Fruit fly (Drosophila melanogaster) whole organism, embryonic: ENCODE data around the gene Prosalpha6T.

Experiments
- Asciz ChIP-seq: fragments of 200-800 bp; sonication (Bioruptor generic); optimal IDR thresholded peaks from 2 replicates; lab custom pipeline; 2017; ENCODE audit warnings: missing biosample characterization, mild to moderate bottlenecking, missing genetic modification characterization, missing genetic modification reagents
- Bgb ChIP-seq: fragments of 200-800 bp; sonication (Bioruptor generic); IDR thresholded peaks from 2 replicates; pipeline ENCODE4 v1.3.6; 2022; ENCODE audit warnings: missing biosample characterization, missing genetic modification characterization; ENCODE audit not compliant: partially characterized antibody
- CG10267 ChIP-seq: fragments of 200-800 bp; sonication (Bioruptor generic); optimal IDR thresholded peaks from 2 replicates; lab custom pipeline; 2018; ENCODE audit warnings: missing biosample characterization, mild to moderate bottlenecking, missing genetic modification characterization, moderate library complexity
- CG11695 ChIP-seq: fragments of 200-800 bp; sonication (Bioruptor generic); IDR thresholded peaks from 3 replicates; pipeline ENCODE4 v1.3.6; 2022; ENCODE audit warnings: missing biosample characterization, missing genetic modification characterization
- CG13624 ChIP-seq: fragments of 200-800 bp; sonication (Bioruptor generic); optimal IDR thresholded peaks from 2 replicates; lab custom pipeline; 2016; ENCODE audit warnings: missing biosample characterization, missing genetic modification characterization
- CG14860 ChIP-seq: fragments of 200-800 bp; sonication (Bioruptor generic); IDR thresholded peaks from 3 replicates; pipeline ENCODE4 v1.3.6; 2022; ENCODE audit warnings: missing biosample characterization, missing genetic modification characterization; ENCODE audit not compliant: partially characterized antibody
- CG17361 ChIP-seq: fragments of 200-800 bp; sonication (Bioruptor generic); IDR thresholded peaks from 3 replicates; pipeline ENCODE4 v1.3.6; 2022; ENCODE audit warnings: missing biosample characterization, missing genetic modification characterization
- CG17385 ChIP-seq: fragments of 200-800 bp; sonication (Bioruptor generic); optimal IDR thresholded peaks from 3 replicates; lab custom pipeline; 2018; ENCODE audit warnings: missing biosample characterization, mild to moderate bottlenecking, missing genetic modification characterization
- CG2116 ChIP-seq: fragments of 200-800 bp; sonication (Bioruptor generic); optimal IDR thresholded peaks from 3 replicates; lab custom pipeline; 2018; ENCODE audit warnings: missing biosample characterization, mild to moderate bottlenecking, missing genetic modification characterization
- CG3065 ChIP-seq: fragments of 200-800 bp; sonication (Bioruptor generic); optimal IDR thresholded peaks from 2 replicates; lab custom pipeline; 2016; ENCODE audit warnings: missing biosample characterization, missing genetic modification characterization
- CG5245 ChIP-seq: fragments of 200-800 bp; sonication (Bioruptor generic); optimal IDR thresholded peaks from 3 replicates; lab custom pipeline; 2016; ENCODE audit warnings: missing biosample characterization, missing genetic modification characterization
- CG6683 ChIP-seq: fragments of 200-800 bp; sonication (Bioruptor generic); optimal IDR thresholded peaks from 2 replicates; lab custom pipeline; 2017; ENCODE audit warnings: missing biosample characterization, mild to moderate bottlenecking, missing genetic modification characterization, missing genetic modification reagents
- CG6813 ChIP-seq: fragments of 200-800 bp; sonication (Bioruptor generic); optimal IDR thresholded peaks from 2 replicates; lab custom pipeline; 2017; ENCODE audit warnings: missing biosample characterization, missing genetic modification characterization, mild to moderate bottlenecking, moderate library complexity, missing genetic modification reagents
- CG7357 ChIP-seq: fragments of 200-800 bp; sonication (Bioruptor generic); IDR thresholded peaks from 3 replicates; pipeline ENCODE4 v1.3.6; 2022; ENCODE audit warnings: missing biosample characterization, missing genetic modification characterization
- CG8281 ChIP-seq: fragments of 200-800 bp; sonication (Bioruptor generic); optimal IDR thresholded peaks from 2 replicates; lab custom pipeline; 2018; ENCODE audit warnings: missing biosample characterization, mild to moderate bottlenecking, missing genetic modification characterization, moderate library complexity
- CG9609 ChIP-seq: fragments of 200-800 bp; sonication (Bioruptor generic); optimal IDR thresholded peaks from 3 replicates; lab custom pipeline; 2016; ENCODE audit warnings: missing biosample characterization, missing genetic modification characterization
- CG9797 ChIP-seq: fragments of 200-800 bp; sonication (Bioruptor generic); optimal IDR thresholded peaks from 3 replicates; lab custom pipeline; 2018; ENCODE audit warnings: missing biosample characterization, mild to moderate bottlenecking, missing genetic modification characterization
- Doc3 ChIP-seq: fragments of 200-800 bp; sonication (Bioruptor generic); IDR thresholded peaks from 3 replicates; pipeline ENCODE4 v1.3.6; 2022; ENCODE audit warnings: missing biosample characterization, missing genetic modification characterization; ENCODE audit not compliant: partially characterized antibody
- Hmx ChIP-seq: fragments of 200-800 bp; sonication (Bioruptor generic); optimal IDR thresholded peaks from 2 replicates; lab custom pipeline; 2016; ENCODE audit warnings: missing biosample characterization, missing genetic modification characterization
- MBD-R2 ChIP-seq: fragments of 200-800 bp; sonication (Bioruptor generic); IDR thresholded peaks from 2 replicates; pipeline ENCODE4 v1.3.6; 2022; ENCODE audit warnings: missing biosample characterization, missing genetic modification characterization
- MESR4 ChIP-seq: fragments of 200-800 bp; sonication (Bioruptor generic); optimal IDR thresholded peaks from 2 replicates; lab custom pipeline; 2018; ENCODE audit warnings: missing biosample characterization, mild to moderate bottlenecking, missing genetic modification characterization, moderate library complexity
- Mrtf ChIP-seq: fragments of 200-800 bp; sonication (Bioruptor generic); IDR thresholded peaks from 3 replicates; pipeline ENCODE4 v1.3.6; 2022; ENCODE audit warnings: missing biosample characterization, missing genetic modification characterization
- Nf-YB ChIP-seq: fragments of 200-800 bp; sonication (Bioruptor generic); optimal IDR thresholded peaks from 3 replicates; lab custom pipeline; 2019; ENCODE audit warnings: missing biosample characterization, mild to moderate bottlenecking, missing genetic modification characterization, moderate library complexity
- Nf-YC ChIP-seq: fragments of 200-800 bp; optimal IDR thresholded peaks from 3 replicates; lab custom pipeline; 2019; ENCODE audit warnings: missing biosample characterization, mild to moderate bottlenecking, missing genetic modification characterization, moderate library complexity
- Oaz ChIP-seq: fragments of 200-800 bp; sonication (Bioruptor generic); IDR thresholded peaks from 2 replicates; pipeline ENCODE4 v1.3.6; 2022; ENCODE audit warnings: missing biosample characterization, missing genetic modification characterization
- Pdp1 ChIP-seq, 2 experiments: fragments of 200-800 bp; sonication (Bioruptor generic); optimal IDR thresholded peaks; 3 replicates each; lab custom pipeline; 2016; ENCODE audit warnings: missing biosample characterization in 2 of 2, missing genetic modification characterization in 2 of 2, mild to moderate bottlenecking in 1 of 2, moderate library complexity in 1 of 2
- Rfx ChIP-seq: fragments of 200-800 bp; sonication (Bioruptor generic); IDR thresholded peaks from 2 replicates; pipeline ENCODE4 v1.3.6; 2022; ENCODE audit warnings: missing biosample characterization, missing genetic modification characterization
- Stat92E ChIP-seq, 3 experiments: fragments of >200 bp in 2 of 3; fragments of 200-800 bp in 1 of 3; sonication (Bioruptor generic) in 1 of 3; optimal IDR thresholded peaks; 2 replicates each; lab custom pipeline; 2017 to 2019; ENCODE audit warnings: missing biosample characterization in 3 of 3, missing genetic modification characterization in 3 of 3, mild to moderate bottlenecking in 1 of 3, moderate library complexity in 1 of 3
- ase ChIP-seq: fragments of 200-800 bp; sonication (Bioruptor generic); IDR thresholded peaks from 3 replicates; pipeline ENCODE4 v1.3.6; 2022; ENCODE audit warnings: missing biosample characterization, missing genetic modification characterization
- ato ChIP-seq: fragments of 200-800 bp; sonication (Bioruptor generic); IDR thresholded peaks from 2 replicates; pipeline ENCODE4 v1.3.6; 2022; ENCODE audit warnings: missing biosample characterization, missing genetic modification characterization; ENCODE audit not compliant: partially characterized antibody
- cato ChIP-seq: fragments of 200-800 bp; sonication (Bioruptor generic); optimal IDR thresholded peaks from 2 replicates; lab custom pipeline; 2016; ENCODE audit warnings: missing biosample characterization, missing genetic modification characterization, borderline replicate concordance
- cwo ChIP-seq: fragments of 200-800 bp; sonication (Bioruptor generic); optimal IDR thresholded peaks from 3 replicates; lab custom pipeline; 2017; ENCODE audit warnings: missing biosample characterization, missing genetic modification characterization, mild to moderate bottlenecking, moderate library complexity, missing genetic modification reagents
- da ChIP-seq: fragments of 200-800 bp; sonication (Bioruptor generic); optimal IDR thresholded peaks from 2 replicates; lab custom pipeline; 2016; ENCODE audit warnings: missing biosample characterization, missing genetic modification characterization
- fd96Cb ChIP-seq: fragments of 200-800 bp; sonication (Bioruptor generic); optimal IDR thresholded peaks from 2 replicates; lab custom pipeline; 2018; ENCODE audit warnings: missing biosample characterization, mild to moderate bottlenecking, missing genetic modification characterization, moderate library complexity
- gfzf ChIP-seq: fragments of 200-800 bp; sonication (Bioruptor generic); optimal IDR thresholded peaks from 2 replicates; lab custom pipeline; 2016; ENCODE audit warnings: missing biosample characterization, mild to moderate bottlenecking, missing genetic modification characterization, moderate library complexity
- h ChIP-seq: fragments of >200 bp; optimal IDR thresholded peaks from 2 replicates; lab custom pipeline; 2017
- knrl ChIP-seq: fragments of 200-800 bp; sonication (Bioruptor generic); IDR thresholded peaks from 3 replicates; pipeline ENCODE4 v1.3.6; 2022; ENCODE audit warnings: missing biosample characterization, missing genetic modification characterization; ENCODE audit not compliant: partially characterized antibody
- lbe ChIP-seq: fragments of 200-800 bp; sonication (Bioruptor generic); optimal IDR thresholded peaks from 2 replicates; lab custom pipeline; 2016; ENCODE audit warnings: missing biosample characterization, mild to moderate bottlenecking, missing genetic modification characterization
- nerfin-1 ChIP-seq: fragments of 200-800 bp; sonication (Bioruptor generic); optimal IDR thresholded peaks from 3 replicates; lab custom pipeline; 2019; ENCODE audit warnings: missing biosample characterization, mild to moderate bottlenecking, missing genetic modification characterization, moderate library complexity
- prd ChIP-seq, 3 experiments: fragments of >200 bp in 2 of 3; fragments of 200-800 bp in 1 of 3; sonication (Bioruptor generic) in 1 of 3; optimal IDR thresholded peaks in 2 of 3; IDR thresholded peaks in 1 of 3; 2 replicates in 2 of 3; 3 replicates in 1 of 3; pipeline versions ENCODE4 v1.3.6 to Lab custom; 2017 to 2022; ENCODE audit warnings: missing biosample characterization in 1 of 3, missing genetic modification characterization in 1 of 3
- pum ChIP-seq: fragments of 200-800 bp; sonication (Bioruptor generic); optimal IDR thresholded peaks from 2 replicates; lab custom pipeline; 2016; ENCODE audit warnings: missing biosample characterization, missing genetic modification characterization
- shn ChIP-seq: fragments of 200-800 bp; sonication (Bioruptor generic); optimal IDR thresholded peaks from 3 replicates; lab custom pipeline; 2016; ENCODE audit warnings: missing biosample characterization, missing genetic modification characterization
- sob ChIP-seq: fragments of 200-800 bp; sonication (Bioruptor generic); IDR thresholded peaks from 2 replicates; pipeline ENCODE4 v1.3.6; 2022; ENCODE audit warnings: missing biosample characterization, missing genetic modification characterization
- stwl ChIP-seq: fragments of 200-800 bp; sonication (Bioruptor generic); optimal IDR thresholded peaks from 3 replicates; lab custom pipeline; 2018; ENCODE audit warnings: missing biosample characterization, mild to moderate bottlenecking, missing genetic modification characterization, moderate library complexity
- tx ChIP-seq: fragments of 200-800 bp; sonication (Bioruptor generic); optimal IDR thresholded peaks from 2 replicates; lab custom pipeline; 2016; ENCODE audit warnings: missing biosample characterization, missing genetic modification characterization
- unpg ChIP-seq: fragments of 200-800 bp; sonication (Bioruptor generic); optimal IDR thresholded peaks from 3 replicates; lab custom pipeline; 2018; ENCODE audit warnings: missing biosample characterization, mild to moderate bottlenecking, missing genetic modification characterization, moderate library complexity
- zfh1 ChIP-seq: fragments of 200-800 bp; sonication (Bioruptor generic); IDR thresholded peaks from 3 replicates; pipeline ENCODE4 v1.3.6; 2022; ENCODE audit warnings: missing biosample characterization, missing genetic modification characterization

Gene Prosalpha6T

DNA sequence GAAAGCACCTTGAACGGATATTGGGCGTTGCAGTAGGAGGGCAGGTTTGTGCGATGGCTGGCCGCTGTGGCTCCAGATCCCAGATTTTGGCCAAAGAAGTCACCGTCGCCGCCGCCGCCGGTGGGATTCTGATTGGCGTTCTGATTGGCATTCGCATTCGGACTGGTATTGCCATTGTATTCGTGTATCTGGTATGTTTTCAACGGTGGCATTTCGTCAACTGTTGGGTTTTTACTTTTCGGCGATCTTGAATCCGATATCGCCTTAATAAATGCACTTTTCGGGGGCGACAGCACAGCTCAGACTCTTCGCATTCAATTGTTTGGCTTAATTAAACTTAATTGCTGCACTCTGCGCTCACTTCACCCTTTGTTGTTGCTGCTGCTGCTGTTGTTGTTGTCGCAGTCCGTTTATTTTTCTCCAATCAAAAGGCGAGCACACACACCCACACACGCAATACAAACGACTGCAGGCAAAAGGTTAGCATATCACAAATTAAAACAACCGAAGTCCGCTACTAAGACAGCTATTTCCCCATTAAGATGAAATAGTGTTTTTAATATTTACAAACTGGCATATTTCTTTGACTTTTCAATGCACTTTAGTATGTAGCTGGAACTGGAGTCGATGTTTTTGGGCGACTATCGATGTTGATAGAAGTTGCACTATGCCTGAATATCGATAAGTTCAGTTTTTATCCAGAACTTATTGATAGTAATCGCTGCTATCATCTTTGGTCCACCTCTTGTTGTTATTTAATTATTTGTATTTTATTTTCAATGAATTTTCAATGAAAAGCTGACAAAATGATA lies 12.4 kb upstream of the Prosalpha6T start, which contains the start of the genes CG9426 and mRF1 (continued):
- TF ChIP-seq unpg (GFP tag; lab: Kevin White, UChicago): peak; percentile 40
- TF ChIP-seq Doc3 (GFP tag; lab: Robert Waterston, UW): peak; percentile 93
- no peak for TF ChIP-seq cwo (GFP tag; lab: Kevin White, UChicago)
- peak; percentile 93 for TF ChIP-seq ato
- no peak for TF ChIP-seq da
- peak; percentile 92 for TF ChIP-seq CG2116 (GFP tag; lab: Kevin White, UChicago)
- TF ChIP-seq CG17361 (GFP tag; lab: Robert Waterston, UW): peak; percentile 41; the same call in 1 of the 3 replicates
- TF ChIP-seq Bgb (GFP tag; lab: Robert Waterston, UW): peak; percentile 97
- no peak for TF ChIP-seq CG3065 (GFP tag; lab: Kevin White, UChicago)
- peak; percentile 34 for TF ChIP-seq lbe (GFP tag; lab: Kevin White, UChicago)
- peak; percentile 7 for TF ChIP-seq CG9609
- TF ChIP-seq shn (GFP tag; lab: Kevin White, UChicago): no peak
- peak; percentile 90 for TF ChIP-seq Nf-YC (tag; lab: Kevin White, UChicago)
- peak; percentile 7 for TF ChIP-seq CG17385
- TF ChIP-seq knrl (GFP tag; lab: Robert Waterston, UW): peak; percentile 96
- no peak for TF ChIP-seq Oaz (GFP tag; lab: Robert Waterston, UW)
- peak; percentile 17 for TF ChIP-seq CG9797
- no peak for TF ChIP-seq CG6813
- no peak for TF ChIP-seq Mrtf (GFP tag; lab: Robert Waterston, UW)
- TF ChIP-seq MESR4: peak; percentile 85
- no peak for TF ChIP-seq ase (GFP tag; lab: Robert Waterston, UW)
- peak; percentile 94 for TF ChIP-seq CG14860 (GFP tag; lab: Robert Waterston, UW)
- peak; percentile 49 for TF ChIP-seq gfzf (GFP tag; lab: Kevin White, UChicago)
- TF ChIP-seq CG10267 (tag; lab: Kevin White, UChicago): peak; percentile 77
- TF ChIP-seq prd (optimal IDR thresholded peaks at IDR 0.05; lab: Kevin White, UChicago): no peak
- TF ChIP-seq prd (GFP tag; IDR thresholded peaks at IDR 0.05; lab: Robert Waterston, UW): no peak
- no peak for TF ChIP-seq cato (GFP tag; lab: Kevin White, UChicago)
- no peak for TF ChIP-seq nerfin-1 (tag; lab: Kevin White, UChicago)
- peak; percentile 83 for TF ChIP-seq MBD-R2 (GFP tag; lab: Robert Waterston, UW)
- TF ChIP-seq Stat92E (GFP tag; optimal IDR thresholded peaks at IDR 0.05; lab: Kevin White, UChicago): peak in 1 of 3 experiments; percentile 34
- no peak for TF ChIP-seq fd96Cb (tag; lab: Kevin White, UChicago)
- TF ChIP-seq h (lab: Kevin White, UChicago): no peak
- peak; percentile 40 for TF ChIP-seq CG13624 (GFP tag; lab: Kevin White, UChicago)
- peak in 1 of 2 experiments; percentile 84 for TF ChIP-seq Pdp1 (GFP tag; optimal IDR thresholded peaks at IDR 0.05; lab: Kevin White, UChicago)
- peak; percentile 10 for TF ChIP-seq tx (GFP tag; lab: Kevin White, UChicago)
- TF ChIP-seq sob (GFP tag; lab: Robert Waterston, UW): peak; percentile 43; the same call in 1 of the 2 replicates
- TF ChIP-seq CG11695 (GFP tag; lab: Robert Waterston, UW): no peak
- TF ChIP-seq zfh1 (GFP tag; lab: Robert Waterston, UW): no peak
- peak; percentile 42 for TF ChIP-seq Rfx (GFP tag; lab: Robert Waterston, UW)
- peak; percentile 84 for TF ChIP-seq Nf-YB (GFP tag; lab: Kevin White, UChicago)
- TF ChIP-seq pum (GFP tag; lab: Kevin White, UChicago): no peak
- no peak for TF ChIP-seq CG7357 (GFP tag; lab: Robert Waterston, UW)
- no peak for TF ChIP-seq Hmx
- TF ChIP-seq CG8281 (tag; lab: Kevin White, UChicago): no peak
- TF ChIP-seq stwl (tag; lab: Kevin White, UChicago): peak; percentile 73
- TF ChIP-seq CG5245: no peak
- TF ChIP-seq Asciz (GFP tag; lab: Kevin White, UChicago): no peak
- TF ChIP-seq CG6683 (GFP tag; lab: Kevin White, UChicago): no peak
